Worm (Caenorhabditis elegans) whole organism, late embryonic: ENCODE data around the gene col-9.

Experiments
- C08G9.2 ChIP-seq: sonication (generic microtip); optimal IDR thresholded peaks from 2 replicates; lab custom pipeline; 2016; ENCODE audit warnings: mild to moderate bottlenecking, missing genetic modification characterization, moderate library complexity, missing compliant biosample characterization
- F13H6.1 ChIP-seq: sonication (generic microtip); optimal IDR thresholded peaks from 2 replicates; lab custom pipeline; 2016; ENCODE audit warnings: missing genetic modification characterization, missing compliant biosample characterization
- K02D7.2 ChIP-seq: sonication (generic microtip); optimal IDR thresholded peaks from 2 replicates; lab custom pipeline; 2017; ENCODE audit warnings: mild to moderate bottlenecking, missing genetic modification characterization, missing compliant biosample characterization
- K09A11.1 ChIP-seq: sonication (generic microtip); optimal IDR thresholded peaks from 2 replicates; lab custom pipeline; 2017; ENCODE audit warnings: antibody characterized with exemption, mild to moderate bottlenecking, missing genetic modification characterization, missing compliant biosample characterization; ENCODE audit not compliant: insufficient read depth
- T23F11.4 ChIP-seq: fragments of 200-800 bp; sonication (Bioruptor generic); optimal IDR thresholded peaks from 2 replicates; lab custom pipeline; 2018; ENCODE audit warnings: mild to moderate bottlenecking, missing genetic modification characterization, missing compliant biosample characterization
- Y22D7AL.16 ChIP-seq: sonication (generic microtip); optimal IDR thresholded peaks from 2 replicates; lab custom pipeline; 2016; ENCODE audit warnings: missing genetic modification characterization, missing compliant biosample characterization
- ahr-1 ChIP-seq: sonication (generic microtip); optimal IDR thresholded peaks from 2 replicates; lab custom pipeline; 2016; ENCODE audit warnings: missing genetic modification characterization, missing compliant biosample characterization
- ama-1 ChIP-seq: fragments of 150-350 bp; optimal IDR thresholded peaks from 2 replicates; lab custom pipeline; 2014
- ceh-14 ChIP-seq: sonication (generic microtip); optimal IDR thresholded peaks from 2 replicates; lab custom pipeline; 2016; ENCODE audit warnings: missing genotype, missing genetic modification characterization, missing compliant biosample characterization
- ceh-18 ChIP-seq: sonication (generic microtip); optimal IDR thresholded peaks from 2 replicates; lab custom pipeline; 2016; ENCODE audit warnings: missing genetic modification characterization, missing compliant biosample characterization
- ceh-2 ChIP-seq: sonication (generic microtip); optimal IDR thresholded peaks from 2 replicates; lab custom pipeline; 2016; ENCODE audit warnings: missing genotype, missing genetic modification characterization, missing compliant biosample characterization
- ceh-22 ChIP-seq: sonication (generic microtip); optimal IDR thresholded peaks from 2 replicates; lab custom pipeline; 2017; ENCODE audit warnings: missing biosample characterization, missing genetic modification characterization
- ceh-24 ChIP-seq: sonication (generic microtip); optimal IDR thresholded peaks from 2 replicates; lab custom pipeline; 2016; ENCODE audit warnings: mild to moderate bottlenecking, missing genetic modification characterization, missing compliant biosample characterization
- ceh-30 ChIP-seq: fragments of 150-350 bp; optimal IDR thresholded peaks from 2 replicates; lab custom pipeline; 2014; ENCODE audit warnings: missing biosample characterization, missing genetic modification characterization
- ceh-34 ChIP-seq: sonication (generic microtip); optimal IDR thresholded peaks from 2 replicates; lab custom pipeline; 2016; ENCODE audit warnings: mild to moderate bottlenecking, missing genetic modification characterization, missing compliant biosample characterization
- ceh-45 ChIP-seq: fragments of 200-800 bp; sonication (Bioruptor generic); IDR thresholded peaks from 2 replicates; pipeline ENCODE4 v1.3.6; 2022; ENCODE audit warnings: missing genetic modification reagents, missing genetic modification characterization, missing compliant biosample characterization
- ceh-6 ChIP-seq: fragments of 200-800 bp; sonication (Bioruptor generic); optimal IDR thresholded peaks from 2 replicates; lab custom pipeline; 2018; ENCODE audit warnings: mild to moderate bottlenecking, missing genetic modification characterization, missing compliant biosample characterization
- dmd-4 ChIP-seq: sonication (generic microtip); optimal IDR thresholded peaks from 2 replicates; lab custom pipeline; 2016; ENCODE audit warnings: borderline replicate concordance, missing genetic modification characterization, missing compliant biosample characterization
- dve-1 ChIP-seq: sonication (generic microtip); optimal IDR thresholded peaks from 2 replicates; lab custom pipeline; 2017; ENCODE audit warnings: antibody characterized with exemption, mild to moderate bottlenecking, missing genetic modification characterization, missing compliant biosample characterization
- fax-1 ChIP-seq: sonication (generic microtip); optimal IDR thresholded peaks from 2 replicates; lab custom pipeline; 2016; ENCODE audit warnings: missing genotype, missing genetic modification characterization, missing compliant biosample characterization
- fkh-10 ChIP-seq: fragments of 150-350 bp; optimal IDR thresholded peaks from 2 replicates; lab custom pipeline; 2014; ENCODE audit warnings: missing biosample characterization, missing genetic modification reagents, missing genetic modification characterization
- fkh-6 ChIP-seq: sonication (generic microtip); optimal IDR thresholded peaks from 2 replicates; lab custom pipeline; 2016; ENCODE audit warnings: missing genetic modification characterization, missing compliant biosample characterization
- hlh-6 ChIP-seq: sonication (generic microtip); optimal IDR thresholded peaks from 2 replicates; lab custom pipeline; 2016; ENCODE audit warnings: missing genotype, missing genetic modification characterization, missing compliant biosample characterization
- mec-3 ChIP-seq: sonication (generic microtip); optimal IDR thresholded peaks from 2 replicates; lab custom pipeline; 2016; ENCODE audit warnings: borderline replicate concordance, missing genetic modification characterization, missing compliant biosample characterization
- nfya-1 ChIP-seq: sonication (generic microtip); optimal IDR thresholded peaks from 2 replicates; lab custom pipeline; 2017; ENCODE audit warnings: missing genetic modification characterization, mild to moderate bottlenecking, missing compliant biosample characterization, antibody characterized with exemption, moderate library complexity
- nhr-11 ChIP-seq: fragments of 150-350 bp; optimal IDR thresholded peaks from 2 replicates; lab custom pipeline; 2014; ENCODE audit warnings: missing biosample characterization, missing genetic modification characterization
- nhr-232 ChIP-seq: sonication (generic microtip); optimal IDR thresholded peaks from 2 replicates; lab custom pipeline; 2016; ENCODE audit warnings: missing genetic modification characterization, missing compliant biosample characterization
- odd-2 ChIP-seq: sonication (generic microtip); optimal IDR thresholded peaks from 2 replicates; lab custom pipeline; 2017; ENCODE audit warnings: antibody characterized with exemption, mild to moderate bottlenecking, missing genetic modification characterization, missing compliant biosample characterization
- pat-9 ChIP-seq: fragments of 200-800 bp; sonication (Bioruptor generic); optimal IDR thresholded peaks from 2 replicates; lab custom pipeline; 2018; ENCODE audit warnings: mild to moderate bottlenecking, missing genetic modification characterization, moderate library complexity, missing compliant biosample characterization
- pros-1 ChIP-seq: fragments of 150-350 bp; optimal IDR thresholded peaks from 2 replicates; lab custom pipeline; 2014; ENCODE audit warnings: missing biosample characterization, missing genetic modification reagents, missing genetic modification characterization
- ref-2 ChIP-seq: sonication (generic microtip); optimal IDR thresholded peaks from 2 replicates; lab custom pipeline; 2016; ENCODE audit warnings: missing genetic modification characterization, missing compliant biosample characterization
- rnt-1 ChIP-seq: sonication (generic microtip); optimal IDR thresholded peaks from 2 replicates; lab custom pipeline; 2016; ENCODE audit warnings: missing genetic modification characterization, missing compliant biosample characterization
- sdc-2 ChIP-seq: sonication (generic microtip); optimal IDR thresholded peaks from 2 replicates; lab custom pipeline; 2016; ENCODE audit warnings: missing genotype, missing genetic modification characterization, missing compliant biosample characterization
- syd-9 ChIP-seq: sonication (generic microtip); optimal IDR thresholded peaks from 2 replicates; lab custom pipeline; 2016; ENCODE audit warnings: mild to moderate bottlenecking, missing genetic modification characterization, moderate library complexity, missing compliant biosample characterization
- tbx-7 ChIP-seq: sonication (generic microtip); optimal IDR thresholded peaks from 2 replicates; lab custom pipeline; 2016; ENCODE audit warnings: missing genotype, missing genetic modification characterization, missing compliant biosample characterization
- unc-42 ChIP-seq: sonication (generic microtip); optimal IDR thresholded peaks from 2 replicates; lab custom pipeline; 2016; ENCODE audit warnings: missing genotype, missing genetic modification characterization, missing compliant biosample characterization
- unc-55 ChIP-seq: sonication (generic microtip); optimal IDR thresholded peaks from 2 replicates; lab custom pipeline; 2017; ENCODE audit warnings: missing biosample characterization, missing genetic modification reagents, missing genetic modification characterization
- unc-86 ChIP-seq: sonication (generic microtip); optimal IDR thresholded peaks from 2 replicates; lab custom pipeline; 2016; ENCODE audit warnings: missing genetic modification characterization, missing compliant biosample characterization
- zip-5 ChIP-seq: sonication (generic microtip); optimal IDR thresholded peaks from 2 replicates; lab custom pipeline; 2016; ENCODE audit warnings: missing genetic modification characterization, missing compliant biosample characterization
- ztf-16 ChIP-seq: sonication (generic microtip); optimal IDR thresholded peaks from 2 replicates; lab custom pipeline; 2017; ENCODE audit warnings: missing genetic modification characterization, missing compliant biosample characterization

The col-9 gene

DNA sequence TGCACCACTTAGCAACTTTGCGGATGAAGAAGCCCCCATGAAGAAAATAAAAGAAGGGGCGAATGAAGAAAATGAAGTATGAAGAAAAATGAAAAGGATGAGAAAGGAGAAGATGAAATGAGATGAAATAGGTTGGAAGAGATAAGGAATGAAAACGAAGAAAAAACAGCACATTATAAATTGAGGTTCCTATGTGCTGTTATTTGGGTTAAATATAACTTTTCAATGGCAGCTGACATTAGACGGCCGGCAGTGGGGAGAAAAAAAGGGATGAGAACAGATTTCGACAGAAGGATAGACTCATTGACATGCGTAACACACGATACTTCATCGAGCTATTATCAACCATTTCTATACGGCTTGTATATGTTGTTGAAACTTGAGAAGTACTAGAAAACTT is 27.9 kb upstream of the col-9 start:
- TF ChIP-seq ahr-1 (tag; lab: Kevin White, UChicago) (no peak), ceh-18 (tag; lab: Kevin White, UChicago) (peak; percentile 16)

DNA sequence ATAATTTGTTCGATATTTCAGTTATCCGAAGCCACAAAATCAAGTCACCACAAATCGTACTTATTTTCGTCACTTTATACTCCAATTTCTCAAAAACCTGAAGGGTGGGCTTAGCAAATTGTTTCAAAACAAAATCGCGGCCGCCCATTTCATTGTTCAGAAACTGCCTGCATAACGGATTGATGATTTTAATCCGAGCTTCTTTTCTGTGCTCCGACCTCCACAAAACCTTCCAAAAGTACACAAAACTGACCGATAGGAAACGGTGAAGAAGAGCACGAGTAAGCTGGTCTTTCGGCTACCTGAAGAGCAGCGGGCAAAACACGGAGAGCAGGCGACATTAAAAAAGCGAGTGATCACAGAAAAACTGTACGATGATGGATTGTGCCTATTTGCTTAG is 23.4 kb upstream of the col-9 start, which contains the start of gene R01E6.2:
TSS of gene R01E6.2 (minus strand) at position 101 of the 400 bp plus-strand sequence.
- TF ChIP-seq dmd-4 (tag; lab: Kevin White, UChicago) (no peak), nfya-1 (tag; lab: Kevin White, UChicago) (no peak), unc-55 (GFP tag; lab: Kevin White, UChicago) (no peak), ceh-2 (tag; lab: Kevin White, UChicago) (no peak), sdc-2 (no peak), ref-2 (tag; lab: Kevin White, UChicago) (no peak), T23F11.4 (GFP tag; lab: Kevin White, UChicago) (no peak), F13H6.1 (tag; lab: Kevin White, UChicago) (no peak), ceh-22 (no peak), K09A11.1 (tag; lab: Kevin White, UChicago) (no peak), K02D7.2 (no peak), ceh-45 (GFP tag; lab: Robert Waterston, UW) (no peak), mec-3 (tag; lab: Kevin White, UChicago) (no peak), zip-5 (tag; lab: Kevin White, UChicago) (no peak), ama-1 (lab: Kevin White, UChicago) (no peak), fkh-10 (GFP tag; lab: Kevin White, UChicago) (no peak)

DNA sequence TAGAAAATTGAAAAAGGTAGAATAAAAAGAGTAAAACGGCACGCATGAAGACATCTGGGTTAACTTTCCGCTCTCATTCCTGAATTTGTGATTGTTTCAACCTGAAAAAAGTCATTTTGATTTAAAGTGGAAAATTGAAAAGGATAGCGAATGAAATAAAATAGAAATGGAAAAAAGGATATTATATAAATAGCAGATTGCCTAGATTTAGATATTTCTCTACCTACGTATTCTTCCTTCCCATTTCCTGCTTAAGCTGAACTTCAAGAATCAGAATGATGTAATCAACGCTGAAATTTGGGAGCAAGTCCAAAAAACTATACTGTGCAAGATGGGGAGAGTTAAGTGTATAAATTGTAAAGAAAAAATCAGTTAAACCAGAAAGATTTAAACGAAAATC is 20.0 kb upstream of the col-9 start, which contains the start of gene R01E6.7:
TSS of gene R01E6.7 (minus strand) at position 101 of the 400 bp plus-strand sequence.
- TF ChIP-seq tbx-7 (tag; lab: Kevin White, UChicago) (no peak), ceh-30 (tag; lab: Kevin White, UChicago) (no peak), ceh-6 (GFP tag; lab: Kevin White, UChicago) (no peak), odd-2 (tag; lab: Kevin White, UChicago) (no peak), Y22D7AL.16 (tag; lab: Kevin White, UChicago) (no peak), ahr-1 (tag; lab: Kevin White, UChicago) (no peak), ama-1 (lab: Kevin White, UChicago) (no peak), nhr-232 (tag; lab: Kevin White, UChicago) (no peak), C08G9.2 (tag; lab: Kevin White, UChicago) (no peak), pat-9 (tag; lab: Kevin White, UChicago) (no peak), ceh-14 (tag; lab: Kevin White, UChicago) (no peak), F13H6.1 (tag; lab: Kevin White, UChicago) (no peak), nhr-11 (no peak), unc-86 (no peak), unc-42 (tag; lab: Kevin White, UChicago) (no peak), ceh-34 (tag; lab: Kevin White, UChicago) (no peak), ceh-18 (tag; lab: Kevin White, UChicago) (no peak), fkh-6 (tag; lab: Kevin White, UChicago) (no peak)

DNA sequence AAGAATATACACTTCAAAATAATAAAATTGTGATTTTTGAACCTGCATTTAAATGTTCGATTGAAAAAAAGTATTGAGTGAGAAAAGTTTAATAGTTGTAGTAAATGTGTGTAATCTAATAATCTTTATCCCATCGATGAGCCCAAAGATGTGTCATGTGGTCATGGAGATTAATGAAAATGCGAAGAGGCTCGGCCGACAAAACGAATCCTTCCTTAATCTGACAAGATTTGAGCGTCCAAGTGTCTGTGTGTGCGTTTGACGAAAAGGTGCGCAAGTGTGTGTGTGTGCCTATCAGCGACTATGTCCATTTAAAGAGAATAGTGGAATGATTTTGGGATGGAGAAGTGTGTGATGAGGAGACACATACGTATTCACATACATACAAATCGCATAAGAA is 15.8 kb upstream of the col-9 start:
- TF ChIP-seq fax-1 (tag; lab: Kevin White, UChicago) (no peak), pros-1 (tag; lab: Kevin White, UChicago) (no peak), ztf-16 (tag; lab: Kevin White, UChicago) (no peak), dve-1 (tag; lab: Kevin White, UChicago) (no peak), K02D7.2 (no peak), unc-86 (no peak), F13H6.1 (tag; lab: Kevin White, UChicago) (no peak), ceh-24 (tag; lab: Kevin White, UChicago) (no peak), rnt-1 (tag; lab: Kevin White, UChicago) (no peak), K09A11.1 (tag; lab: Kevin White, UChicago) (no peak), syd-9 (tag; lab: Kevin White, UChicago) (no peak), hlh-6 (tag; lab: Kevin White, UChicago) (no peak), ceh-34 (tag; lab: Kevin White, UChicago) (no peak)
